Fruit fly (Drosophila melanogaster) whole organism, prepupa: ENCODE results near the gene CG11563.

ENCODE experiments used
- Blimp-1 ChIP-seq: fragments of 200-800 bp; sonication (Bioruptor generic); optimal IDR thresholded peaks from 3 replicates; lab custom pipeline; 2017; ENCODE audit warnings: missing biosample characterization, missing genetic modification characterization, mild to moderate bottlenecking, moderate library complexity, missing genetic modification reagents
- CG10669 ChIP-seq: fragments of 200-800 bp; sonication (Bioruptor generic); optimal IDR thresholded peaks from 3 replicates; lab custom pipeline; 2018; ENCODE audit warnings: missing biosample characterization, mild to moderate bottlenecking, missing genetic modification characterization, moderate library complexity
- CG11294 ChIP-seq: fragments of 200-800 bp; sonication (Bioruptor generic); IDR thresholded peaks from 2 replicates; pipeline ENCODE4 v1.3.6; 2022; ENCODE audit warnings: missing biosample characterization, missing genetic modification characterization
- CG11902 ChIP-seq: fragments of 200-800 bp; sonication (Bioruptor generic); optimal IDR thresholded peaks from 3 replicates; lab custom pipeline; 2016; ENCODE audit warnings: missing biosample characterization, missing genetic modification characterization
- CG15336 ChIP-seq: fragments of 200-800 bp; sonication (Bioruptor generic); IDR thresholded peaks from 2 replicates; pipeline ENCODE4 v1.3.6; 2022; ENCODE audit warnings: missing biosample characterization, missing genetic modification characterization
- CG1621 ChIP-seq: fragments of 200-800 bp; sonication (Bioruptor generic); optimal IDR thresholded peaks from 3 replicates; lab custom pipeline; 2018; ENCODE audit warnings: missing biosample characterization, mild to moderate bottlenecking, missing genetic modification characterization
- CG16779 ChIP-seq: fragments of 200-800 bp; sonication (Bioruptor generic); optimal IDR thresholded peaks from 3 replicates; lab custom pipeline; 2017; ENCODE audit warnings: missing biosample characterization, mild to moderate bottlenecking, missing genetic modification characterization
- CG3032 ChIP-seq: fragments of 200-800 bp; optimal IDR thresholded peaks from 2 replicates; lab custom pipeline; 2019; ENCODE audit warnings: missing biosample characterization, mild to moderate bottlenecking, missing genetic modification characterization, moderate library complexity
- CG32006 ChIP-seq: fragments of 200-800 bp; sonication (Bioruptor generic); optimal IDR thresholded peaks from 3 replicates; lab custom pipeline; 2017; ENCODE audit warnings: missing biosample characterization, mild to moderate bottlenecking, missing genetic modification characterization
- CG34406 ChIP-seq: fragments of 200-800 bp; sonication (Bioruptor generic); optimal IDR thresholded peaks from 3 replicates; lab custom pipeline; 2016; ENCODE audit warnings: missing biosample characterization, missing genetic modification characterization
- CG3919 ChIP-seq: fragments of 200-800 bp; sonication (Bioruptor generic); optimal IDR thresholded peaks from 3 replicates; lab custom pipeline; 2016; ENCODE audit warnings: missing biosample characterization, missing genetic modification characterization
- CG4318 ChIP-seq: fragments of 200-800 bp; sonication (Bioruptor generic); optimal IDR thresholded peaks from 3 replicates; lab custom pipeline; 2017; ENCODE audit warnings: missing biosample characterization, mild to moderate bottlenecking, missing genetic modification characterization
- CG6163 ChIP-seq: fragments of 200-800 bp; sonication (Bioruptor generic); IDR thresholded peaks from 3 replicates; pipeline ENCODE4 v1.3.6; 2022; ENCODE audit warnings: missing biosample characterization, missing genetic modification characterization
- CG6276 ChIP-seq: fragments of 200-800 bp; sonication (Bioruptor generic); optimal IDR thresholded peaks from 2 replicates; lab custom pipeline; 2017; ENCODE audit warnings: missing biosample characterization, mild to moderate bottlenecking, missing genetic modification characterization
- CG6792 ChIP-seq: fragments of 200-800 bp; sonication (Bioruptor generic); optimal IDR thresholded peaks from 3 replicates; lab custom pipeline; 2016; ENCODE audit warnings: missing biosample characterization, missing genetic modification characterization
- CG7368 ChIP-seq: fragments of 200-800 bp; sonication (Bioruptor generic); optimal IDR thresholded peaks from 3 replicates; lab custom pipeline; 2016; ENCODE audit warnings: missing biosample characterization, missing genetic modification characterization
- CG8119 ChIP-seq: fragments of 200-800 bp; sonication (Bioruptor generic); IDR thresholded peaks from 3 replicates; pipeline ENCODE4 v1.3.6; 2022; ENCODE audit warnings: missing biosample characterization, missing genetic modification characterization
- CG8319 ChIP-seq: fragments of 200-800 bp; sonication (Bioruptor generic); optimal IDR thresholded peaks from 3 replicates; lab custom pipeline; 2016; ENCODE audit warnings: missing biosample characterization, missing genetic modification characterization
- CG8632 ChIP-seq: fragments of 200-800 bp; sonication (Bioruptor generic); optimal IDR thresholded peaks from 3 replicates; lab custom pipeline; 2016; ENCODE audit warnings: missing biosample characterization, missing genetic modification characterization
- Eip75B ChIP-seq: fragments of 200-800 bp; sonication (Bioruptor generic); optimal IDR thresholded peaks from 3 replicates; lab custom pipeline; 2016; ENCODE audit warnings: missing biosample characterization, missing genetic modification characterization
- Eip78C ChIP-seq: fragments of 200-800 bp; sonication (Bioruptor generic); peaks from one replicate; lab custom pipeline; 2016; ENCODE audit warnings: missing biosample characterization, missing genetic modification characterization
- Eip93F ChIP-seq: fragments of 200-800 bp; sonication (Bioruptor generic); optimal IDR thresholded peaks from 2 replicates; lab custom pipeline; 2016; ENCODE audit warnings: missing biosample characterization, mild to moderate bottlenecking, missing genetic modification characterization
- Ets21C ChIP-seq: fragments of 200-800 bp; sonication (Bioruptor generic); optimal IDR thresholded peaks from 3 replicates; lab custom pipeline; 2016; ENCODE audit warnings: missing biosample characterization, missing genetic modification characterization
- Ets96B ChIP-seq: fragments of 200-800 bp; optimal IDR thresholded peaks from 2 replicates; lab custom pipeline; 2019; ENCODE audit warnings: missing biosample characterization, mild to moderate bottlenecking, missing genetic modification characterization, moderate library complexity
- Gug ChIP-seq: fragments of 200-800 bp; sonication (Bioruptor generic); IDR thresholded peaks from 2 replicates; pipeline ENCODE4 v1.3.6; 2022; ENCODE audit warnings: missing biosample characterization, missing genetic modification characterization
- Hr38 ChIP-seq: sonication (Bioruptor generic); optimal IDR thresholded peaks from 2 replicates; lab custom pipeline; 2016; ENCODE audit warnings: missing biosample characterization, missing genetic modification characterization
- Hr39 ChIP-seq: fragments of 200-800 bp; sonication (Bioruptor generic); optimal IDR thresholded peaks from 2 replicates; lab custom pipeline; 2016; ENCODE audit warnings: missing biosample characterization, missing genetic modification characterization
- Hr4 ChIP-seq: fragments of 200-800 bp; sonication (Bioruptor generic); optimal IDR thresholded peaks from 3 replicates; lab custom pipeline; 2016; ENCODE audit warnings: missing biosample characterization, missing genetic modification characterization
- Met ChIP-seq: fragments of 200-800 bp; sonication (Bioruptor generic); optimal IDR thresholded peaks from 3 replicates; lab custom pipeline; 2016; ENCODE audit warnings: missing biosample characterization, missing genetic modification characterization
- OdsH ChIP-seq: fragments of 200-800 bp; sonication (Bioruptor generic); optimal IDR thresholded peaks from 3 replicates; lab custom pipeline; 2016; ENCODE audit warnings: missing biosample characterization, missing genetic modification characterization
- Smox ChIP-seq: fragments of 200-800 bp; sonication (Bioruptor generic); optimal IDR thresholded peaks from 3 replicates; lab custom pipeline; 2016; ENCODE audit warnings: missing biosample characterization, missing genetic modification characterization
- Sox14 ChIP-seq: fragments of 200-800 bp; sonication (Bioruptor generic); optimal IDR thresholded peaks from 3 replicates; lab custom pipeline; 2016; ENCODE audit warnings: missing biosample characterization, missing genetic modification characterization
- Sox15 ChIP-seq: fragments of 200-800 bp; sonication (Bioruptor generic); optimal IDR thresholded peaks from 3 replicates; lab custom pipeline; 2016; ENCODE audit warnings: missing biosample characterization, missing genetic modification characterization
- achi ChIP-seq: fragments of 200-800 bp; sonication (Bioruptor generic); optimal IDR thresholded peaks from 3 replicates; lab custom pipeline; 2016; ENCODE audit warnings: missing biosample characterization, missing genetic modification characterization
- acj6 ChIP-seq: fragments of 200-800 bp; sonication (Bioruptor generic); optimal IDR thresholded peaks from 3 replicates; lab custom pipeline; 2016; ENCODE audit warnings: missing biosample characterization, missing genetic modification characterization
- cyc ChIP-seq: fragments of 200-800 bp; sonication (Bioruptor generic); optimal IDR thresholded peaks from 3 replicates; lab custom pipeline; 2016; ENCODE audit warnings: missing biosample characterization, missing genetic modification characterization
- dac ChIP-seq: fragments of 200-800 bp; sonication (Bioruptor generic); optimal IDR thresholded peaks from 2 replicates; lab custom pipeline; 2017; ENCODE audit warnings: missing biosample characterization, mild to moderate bottlenecking, missing genetic modification characterization
- eg ChIP-seq: fragments of 200-800 bp; sonication (Bioruptor generic); IDR thresholded peaks from 3 replicates; pipeline ENCODE4 v1.3.6; 2022; ENCODE audit warnings: missing biosample characterization, missing genetic modification characterization
- fd85E ChIP-seq: fragments of 200-800 bp; sonication (Bioruptor generic); optimal IDR thresholded peaks from 3 replicates; lab custom pipeline; 2016; ENCODE audit warnings: missing biosample characterization, missing genetic modification characterization
- lz ChIP-seq: fragments of 200-800 bp; sonication (Bioruptor generic); optimal IDR thresholded peaks from 3 replicates; lab custom pipeline; 2016; ENCODE audit warnings: missing biosample characterization, missing genetic modification characterization
- pdm3 ChIP-seq: fragments of 200-800 bp; sonication (Bioruptor generic); optimal IDR thresholded peaks from 3 replicates; lab custom pipeline; 2016; ENCODE audit warnings: missing biosample characterization, missing genetic modification characterization
- salr ChIP-seq, 2 experiments: fragments of 200-800 bp; sonication (Bioruptor generic); optimal IDR thresholded peaks; 3 replicates each; lab custom pipeline; 2016 to 2018; ENCODE audit warnings: missing biosample characterization in 2 of 2, missing genetic modification characterization in 2 of 2, mild to moderate bottlenecking in 1 of 2
- svp ChIP-seq: fragments of 200-800 bp; sonication (Bioruptor generic); peaks from one replicate; lab custom pipeline; 2016; ENCODE audit warnings: missing biosample characterization, missing genetic modification characterization
- topi ChIP-seq: fragments of 200-800 bp; sonication (Bioruptor generic); optimal IDR thresholded peaks from 3 replicates; lab custom pipeline; 2016; ENCODE audit warnings: missing biosample characterization, missing genetic modification characterization
- vri ChIP-seq: fragments of 200-800 bp; sonication (Bioruptor generic); optimal IDR thresholded peaks from 3 replicates; lab custom pipeline; 2016; ENCODE audit warnings: missing biosample characterization, mild to moderate bottlenecking, missing genetic modification characterization

The CG11563 gene

dm6 chr3R:31709769-31710168, 27.1 kb upstream of the CG11563 start (continued):
- TF ChIP-seq CG8119 (no peak; the same call in 2 of the 3 replicates), fd85E (no peak), Eip78C (peak; percentile 16), Hr38 (GFP tag; lab: Kevin White, UChicago) (no peak), CG10669 (GFP tag; lab: Kevin White, UChicago) (no peak), salr (GFP tag; optimal IDR thresholded peaks at IDR 0.05; lab: Kevin White, UChicago) (no peak), topi (no peak), CG34406 (GFP tag; lab: Kevin White, UChicago) (no peak), Ets21C (no peak), CG6276 (peak; percentile 34), cyc (GFP tag; lab: Kevin White, UChicago) (no peak), svp (GFP tag; lab: Kevin White, UChicago) (no peak), Blimp-1 (GFP tag; lab: Kevin White, UChicago) (no peak), Gug (GFP tag; lab: Robert Waterston, UW) (no peak), CG6163 (no peak), CG8319 (no peak), Met (GFP tag; lab: Kevin White, UChicago) (no peak), vri (no peak), CG8632 (GFP tag; lab: Kevin White, UChicago) (no peak), lz (no peak), CG1621 (tag; lab: Kevin White, UChicago) (no peak)

- TF ChIP-seq CG32006 (peak; percentile 27), topi (no peak), CG34406 (GFP tag; lab: Kevin White, UChicago) (no peak), Sox14 (GFP tag; lab: Kevin White, UChicago) (peak; percentile 8)
Measured at dm6 chr3R:31711270-31712029, 25.4 kb upstream of the CG11563 start.

- TF ChIP-seq CG1621 (tag; lab: Kevin White, UChicago) (peak; percentile 3), acj6 (GFP tag; lab: Kevin White, UChicago) (no peak), fd85E (no peak), Eip78C (peak; percentile 53), Blimp-1 (GFP tag; lab: Kevin White, UChicago) (peak; percentile 42), Ets96B (peak; percentile 23), CG4318 (GFP tag; lab: Kevin White, UChicago) (peak; percentile 36), Eip75B (GFP tag; lab: Kevin White, UChicago) (no peak), lz (no peak), Smox (GFP tag; lab: Kevin White, UChicago) (no peak), Sox15 (no peak), CG3919 (GFP tag; lab: Kevin White, UChicago) (peak; percentile 11), CG7368 (GFP tag; lab: Kevin White, UChicago) (no peak), CG6163 (peak; percentile 34; the same call in 2 of the 3 replicates), CG10669 (GFP tag; lab: Kevin White, UChicago) (no peak), CG8119 (peak; percentile 44; the same call in 2 of the 3 replicates), pdm3 (peak; percentile 9), Sox14 (GFP tag; lab: Kevin White, UChicago) (no peak), salr (GFP tag; optimal IDR thresholded peaks at IDR 0.05; lab: Kevin White, UChicago) (peak in 1 of 2 experiments; percentile 22), achi (peak; percentile 16), svp (GFP tag; lab: Kevin White, UChicago) (peak; percentile 35), Hr4 (GFP tag; lab: Kevin White, UChicago) (no peak), CG16779 (tag; lab: Kevin White, UChicago) (peak; percentile 1), CG6276 (peak; percentile 27), CG8632 (GFP tag; lab: Kevin White, UChicago) (no peak), eg (GFP tag; lab: Robert Waterston, UW) (0 out of 3 replicates have a peak, but pooled peaks have one; percentile 24), Hr39 (GFP tag; lab: Kevin White, UChicago) (peak; percentile 14), Gug (GFP tag; lab: Robert Waterston, UW) (peak; percentile 19; the same call in 1 of the 2 replicates), OdsH (GFP tag; lab: Kevin White, UChicago) (peak; percentile 14), CG3032 (tag; lab: Kevin White, UChicago) (no peak), CG11294 (GFP tag; lab: Robert Waterston, UW) (no peak), CG11902 (GFP tag; lab: Kevin White, UChicago) (no peak), Met (GFP tag; lab: Kevin White, UChicago) (peak; percentile 0), CG32006 (peak; percentile 61), CG15336 (GFP tag; lab: Robert Waterston, UW) (0 out of 2 replicates have a peak, but pooled peaks have one; percentile 38), CG6792 (GFP tag; lab: Kevin White, UChicago) (no peak), Ets21C (no peak), cyc (GFP tag; lab: Kevin White, UChicago) (peak; percentile 12), Eip93F (GFP tag; lab: Kevin White, UChicago) (no peak), dac (GFP tag; lab: Kevin White, UChicago) (peak; percentile 41)
Measured at dm6 chr3R:31712585-31712984, 24.2 kb upstream of the CG11563 start.
